Worm (Caenorhabditis elegans) whole organism, young adult: ENCODE measurements around the gene F33D4.4.

Experiments
- B0019.2 ChIP-seq: fragments of 200-800 bp; sonication (Bioruptor generic); conservative IDR thresholded peaks from 2 replicates; pipeline ENCODE4 v1.3.6; 2022; ENCODE audit warnings: missing genetic modification reagents, missing genetic modification characterization, missing compliant biosample characterization
- C06A6.2 ChIP-seq: fragments of 200-800 bp; sonication (Bioruptor generic); conservative IDR thresholded peaks from 2 replicates; pipeline ENCODE4 v1.3.6; 2022; ENCODE audit warnings: missing genetic modification characterization, missing compliant biosample characterization
- D2030.7 ChIP-seq: fragments of 200-800 bp; sonication (Bioruptor generic); IDR thresholded peaks from 2 replicates; pipeline ENCODE4 v1.3.6; 2022; ENCODE audit warnings: missing genetic modification reagents, missing genetic modification characterization, missing compliant biosample characterization
- F33H1.4 ChIP-seq: fragments of 200-800 bp; sonication (Bioruptor generic); IDR thresholded peaks from 2 replicates; pipeline ENCODE4 v1.3.6; 2022; ENCODE audit warnings: missing genetic modification reagents, missing genetic modification characterization, missing compliant biosample characterization
- F52B5.7 ChIP-seq: sonication (generic microtip); optimal IDR thresholded peaks from 2 replicates; lab custom pipeline; 2016; ENCODE audit warnings: mild to moderate bottlenecking, missing genetic modification characterization, missing compliant biosample characterization
- K12H6.12 ChIP-seq: fragments of 200-800 bp; sonication (Bioruptor generic); optimal IDR thresholded peaks from 2 replicates; lab custom pipeline; 2018; ENCODE audit warnings: mild to moderate bottlenecking, missing genetic modification characterization, missing compliant biosample characterization
- Y53F4B.3 ChIP-seq: fragments of 200-800 bp; sonication (Bioruptor generic); IDR thresholded peaks from 2 replicates; pipeline ENCODE4 v1.3.6; 2022; ENCODE audit warnings: missing genetic modification reagents, missing genetic modification characterization, missing compliant biosample characterization
- ZK185.1 ChIP-seq: sonication (generic microtip); optimal IDR thresholded peaks from 2 replicates; lab custom pipeline; 2016; ENCODE audit warnings: mild to moderate bottlenecking, missing genetic modification characterization, missing compliant biosample characterization; ENCODE audit not compliant: poor library complexity, severe bottlenecking
- aptf-2 ChIP-seq: fragments of 200-800 bp; sonication (Bioruptor generic); conservative IDR thresholded peaks from 2 replicates; pipeline ENCODE4 v1.3.6; 2022; ENCODE audit warnings: missing genetic modification reagents, missing genetic modification characterization, missing compliant biosample characterization
- aptf-3 ChIP-seq: fragments of 200-800 bp; sonication (Bioruptor generic); IDR thresholded peaks from 2 replicates; pipeline ENCODE4 v1.3.6; 2022; ENCODE audit warnings: missing genetic modification characterization, missing compliant biosample characterization
- attf-6 ChIP-seq: fragments of 200-800 bp; sonication (Bioruptor generic); IDR thresholded peaks from 2 replicates; pipeline ENCODE4 v1.3.6; 2022; ENCODE audit warnings: missing genetic modification reagents, missing genetic modification characterization, missing compliant biosample characterization
- bed-1 ChIP-seq: fragments of 200-800 bp; sonication (Bioruptor generic); IDR thresholded peaks from 2 replicates; pipeline ENCODE4 v1.3.6; 2022; ENCODE audit warnings: missing genetic modification reagents, missing genetic modification characterization, missing compliant biosample characterization
- bed-2 ChIP-seq: fragments of 200-800 bp; sonication (Bioruptor generic); IDR thresholded peaks from 2 replicates; pipeline ENCODE4 v1.3.6; 2022; ENCODE audit warnings: missing genetic modification reagents, missing genetic modification characterization, missing compliant biosample characterization
- ceh-40 ChIP-seq: fragments of 200-800 bp; sonication (Bioruptor generic); IDR thresholded peaks from 2 replicates; pipeline ENCODE4 v1.3.6; 2022; ENCODE audit warnings: missing genetic modification characterization, missing compliant biosample characterization
- chd-7 ChIP-seq: sonication (generic microtip); optimal IDR thresholded peaks from 2 replicates; lab custom pipeline; 2016; ENCODE audit warnings: mild to moderate bottlenecking, missing genetic modification characterization, moderate library complexity, missing compliant biosample characterization
- ekl-4 ChIP-seq: fragments of 200-800 bp; sonication (Bioruptor generic); IDR thresholded peaks from 2 replicates; pipeline ENCODE4 v1.3.6; 2022; ENCODE audit warnings: missing genetic modification reagents, missing genetic modification characterization, missing compliant biosample characterization
- ets-4 ChIP-seq: fragments of 200-800 bp; sonication (Bioruptor generic); optimal IDR thresholded peaks from 2 replicates; lab custom pipeline; 2018; ENCODE audit warnings: mild to moderate bottlenecking, missing genetic modification characterization, missing compliant biosample characterization
- fkh-3 ChIP-seq: sonication (generic microtip); optimal IDR thresholded peaks from 2 replicates; lab custom pipeline; 2016; ENCODE audit warnings: mild to moderate bottlenecking, missing genetic modification characterization, missing compliant biosample characterization
- hmg-20 ChIP-seq: fragments of 200-800 bp; sonication (Bioruptor generic); IDR thresholded peaks from 2 replicates; pipeline ENCODE4 v1.3.6; 2022; ENCODE audit warnings: missing genetic modification reagents, missing genetic modification characterization, missing compliant biosample characterization
- hrde-1 ChIP-seq: sonication (generic microtip); optimal IDR thresholded peaks from 2 replicates; lab custom pipeline; 2016; ENCODE audit warnings: missing genetic modification characterization, mild to moderate bottlenecking, missing compliant biosample characterization, moderate library complexity, missing genotype, missing genetic modification reagents, borderline replicate concordance
- lir-1 ChIP-seq: fragments of 200-800 bp; sonication (Bioruptor generic); conservative IDR thresholded peaks from 2 replicates; pipeline ENCODE4 v1.3.6; 2022; ENCODE audit warnings: missing genetic modification reagents, missing genetic modification characterization, missing compliant biosample characterization
- lsl-1 ChIP-seq: fragments of 200-800 bp; sonication (Bioruptor generic); optimal IDR thresholded peaks from 2 replicates; lab custom pipeline; 2018; ENCODE audit warnings: mild to moderate bottlenecking, missing genetic modification characterization, moderate library complexity, missing compliant biosample characterization
- madf-10 ChIP-seq: sonication (generic microtip); optimal IDR thresholded peaks from 2 replicates; lab custom pipeline; 2016; ENCODE audit warnings: mild to moderate bottlenecking, missing genetic modification characterization, missing compliant biosample characterization
- mel-28 ChIP-seq: sonication (generic microtip); optimal IDR thresholded peaks from 2 replicates; lab custom pipeline; 2016; ENCODE audit warnings: borderline replicate concordance, mild to moderate bottlenecking, missing genetic modification characterization, missing compliant biosample characterization
- mes-4 ChIP-seq: sonication (generic microtip); optimal IDR thresholded peaks from 2 replicates; lab custom pipeline; 2016; ENCODE audit warnings: missing genotype, missing genetic modification characterization, missing compliant biosample characterization
- mxl-1 ChIP-seq: sonication (generic microtip); optimal IDR thresholded peaks from 2 replicates; lab custom pipeline; 2016; ENCODE audit warnings: missing genetic modification characterization, missing compliant biosample characterization
- nfya-1 ChIP-seq: sonication (generic microtip); optimal IDR thresholded peaks from 2 replicates; lab custom pipeline; 2017; ENCODE audit warnings: antibody characterized with exemption, missing compliant biosample characterization, missing genetic modification characterization, borderline replicate concordance; ENCODE audit not compliant: insufficient read depth
- nhr-179 ChIP-seq: sonication (generic microtip); optimal IDR thresholded peaks from 2 replicates; lab custom pipeline; 2016; ENCODE audit warnings: mild to moderate bottlenecking, missing genetic modification characterization, missing compliant biosample characterization
- nhr-80 ChIP-seq: sonication (generic microtip); optimal IDR thresholded peaks from 2 replicates; lab custom pipeline; 2016; ENCODE audit warnings: missing genetic modification characterization, missing compliant biosample characterization
- pbrm-1 ChIP-seq: fragments of 200-800 bp; sonication (Bioruptor generic); IDR thresholded peaks from 2 replicates; pipeline ENCODE4 v1.3.6; 2022; ENCODE audit warnings: missing genetic modification reagents, missing genetic modification characterization, missing compliant biosample characterization
- snpc-1.3 ChIP-seq: sonication (generic microtip); optimal IDR thresholded peaks from 2 replicates; lab custom pipeline; 2017; ENCODE audit warnings: missing genetic modification characterization, mild to moderate bottlenecking, missing compliant biosample characterization, antibody characterized with exemption, moderate library complexity, missing genotype, missing genetic modification reagents; ENCODE audit not compliant: insufficient read depth
- snpc-3.4 ChIP-seq: sonication (generic microtip); optimal IDR thresholded peaks from 2 replicates; lab custom pipeline; 2017; ENCODE audit warnings: missing genetic modification characterization, mild to moderate bottlenecking, missing compliant biosample characterization, antibody characterized with exemption, moderate library complexity, missing genotype, missing genetic modification reagents
- tbp1 ChIP-seq: fragments of 200-800 bp; sonication (Bioruptor generic); optimal IDR thresholded peaks from 2 replicates; lab custom pipeline; 2018; ENCODE audit warnings: mild to moderate bottlenecking, missing genetic modification characterization, missing compliant biosample characterization
- tlf-1 ChIP-seq: fragments of 200-800 bp; sonication (Bioruptor generic); optimal IDR thresholded peaks from 2 replicates; lab custom pipeline; 2018; ENCODE audit warnings: mild to moderate bottlenecking, missing genetic modification characterization, missing compliant biosample characterization
- unc-62 ChIP-seq: fragments of 150-350 bp; optimal IDR thresholded peaks from 2 replicates; lab custom pipeline; 2014; ENCODE audit warnings: missing biosample characterization, missing genetic modification reagents, missing genetic modification characterization
- zfh-2 ChIP-seq: fragments of 200-800 bp; sonication (Bioruptor generic); conservative IDR thresholded peaks from 2 replicates; pipeline ENCODE4 v1.3.6; 2022; ENCODE audit warnings: missing genetic modification reagents, missing genetic modification characterization, missing compliant biosample characterization
- ztf-22 ChIP-seq: fragments of 200-800 bp; sonication (Bioruptor generic); optimal IDR thresholded peaks from 2 replicates; lab custom pipeline; 2018; ENCODE audit warnings: mild to moderate bottlenecking, missing genetic modification characterization, moderate library complexity, missing compliant biosample characterization
- ztf-25 ChIP-seq: fragments of 200-800 bp; sonication (Bioruptor generic); IDR thresholded peaks from 2 replicates; pipeline ENCODE4 v1.3.6; 2022; ENCODE audit warnings: missing genetic modification reagents, missing genetic modification characterization, missing compliant biosample characterization
- ztf-28 ChIP-seq: fragments of 200-800 bp; sonication (Bioruptor generic); IDR thresholded peaks from 2 replicates; pipeline ENCODE4 v1.3.6; 2022; ENCODE audit warnings: missing genetic modification reagents, missing genetic modification characterization, missing compliant biosample characterization

F33D4.4 gene

DNA sequence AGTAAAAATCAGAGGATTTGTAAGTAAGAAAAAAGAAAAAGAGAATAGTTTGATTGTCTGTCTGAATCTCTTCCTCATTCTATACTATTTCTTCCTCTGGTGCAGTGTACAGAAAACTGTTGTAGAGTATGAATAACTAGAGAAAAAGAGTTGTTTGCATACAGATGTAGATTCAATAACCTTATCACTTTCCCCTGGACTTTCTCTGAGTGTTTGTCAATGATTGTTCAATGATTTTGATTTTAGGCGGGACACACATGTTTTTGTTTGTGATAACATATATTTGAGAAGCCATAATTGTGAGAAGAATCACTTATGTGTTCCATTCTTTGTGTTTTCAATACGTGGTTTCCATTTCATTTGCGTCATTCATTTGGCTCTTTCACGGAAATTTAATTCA, 27.6 kb downstream of the F33D4.4 start:
- TF ChIP-seq F52B5.7 (tag; lab: Kevin White, UChicago), result no peak
- TF ChIP-seq nhr-80, result peak; percentile 61
- no peak for TF ChIP-seq ztf-25 (GFP tag; lab: Robert Waterston, UW)
- TF ChIP-seq mes-4 (tag; lab: Kevin White, UChicago), result no peak
- no peak for TF ChIP-seq attf-6 (GFP tag; lab: Robert Waterston, UW)

DNA sequence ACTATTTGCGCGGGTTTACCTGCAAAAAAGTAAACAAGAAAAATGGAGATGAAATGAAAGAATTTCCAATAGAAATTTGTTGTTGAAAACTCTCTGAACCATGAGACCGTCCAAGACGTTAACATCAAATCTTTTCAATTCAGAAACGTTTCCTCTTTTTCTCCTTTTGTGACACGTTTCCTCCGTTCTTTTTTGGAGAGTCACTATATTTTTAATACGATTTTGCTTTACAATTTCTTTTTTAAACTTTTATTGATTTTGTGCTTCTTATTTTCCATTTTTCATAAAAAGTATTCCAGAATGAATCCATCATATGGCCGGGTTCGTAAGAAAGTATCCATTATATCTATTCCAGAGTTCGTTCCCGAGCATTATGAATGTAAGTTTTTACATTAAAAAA, 31.8 kb downstream of the F33D4.4 start, which contains the start of gene itr-1:
Gene itr-1 (plus strand): TSS at position 301 of the 400 bp plus-strand sequence.
- TF ChIP-seq bed-1 (GFP tag; lab: Robert Waterston, UW) (no peak), nfya-1 (tag; lab: Kevin White, UChicago) (no peak)

DNA sequence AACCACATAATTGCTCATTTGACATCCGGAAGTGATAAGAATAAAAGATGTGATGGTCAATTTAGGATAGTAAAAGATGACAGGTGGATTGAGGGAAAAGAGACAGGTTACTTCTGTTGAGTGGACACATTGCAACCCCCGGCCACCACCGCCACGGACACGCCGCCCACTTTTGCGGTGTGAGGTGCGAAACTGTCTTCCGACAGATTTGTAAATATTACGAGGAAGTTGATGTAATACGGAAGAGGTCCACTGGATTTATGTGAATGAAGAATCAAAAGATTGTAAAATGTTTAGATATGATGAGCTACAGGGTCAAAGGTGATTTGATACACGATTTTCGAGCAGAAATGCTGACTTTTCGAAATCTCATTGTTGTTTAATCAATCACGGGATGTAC, 33.8 kb downstream of the F33D4.4 start, which contains the start of gene C08G9.2:
Gene C08G9.2 (minus strand): TSS at position 101 of the 400 bp plus-strand sequence.
- no peak for TF ChIP-seq tlf-1 (GFP tag; lab: Kevin White, UChicago)
- no peak for TF ChIP-seq ZK185.1
- no peak for TF ChIP-seq pbrm-1 (GFP tag; lab: Robert Waterston, UW)
- TF ChIP-seq snpc-1.3 (tag; lab: Kevin White, UChicago), result no peak
- no peak for TF ChIP-seq Y53F4B.3
- no peak for TF ChIP-seq K12H6.12
- TF ChIP-seq nhr-179 (tag; lab: Kevin White, UChicago), result no peak
- TF ChIP-seq ztf-22 (GFP tag; lab: Kevin White, UChicago), result no peak
- no peak for TF ChIP-seq bed-2 (GFP tag; lab: Robert Waterston, UW)
- TF ChIP-seq hmg-20, result no peak
- TF ChIP-seq B0019.2, result no peak
- no peak for TF ChIP-seq mxl-1 (tag; lab: Kevin White, UChicago)

DNA sequence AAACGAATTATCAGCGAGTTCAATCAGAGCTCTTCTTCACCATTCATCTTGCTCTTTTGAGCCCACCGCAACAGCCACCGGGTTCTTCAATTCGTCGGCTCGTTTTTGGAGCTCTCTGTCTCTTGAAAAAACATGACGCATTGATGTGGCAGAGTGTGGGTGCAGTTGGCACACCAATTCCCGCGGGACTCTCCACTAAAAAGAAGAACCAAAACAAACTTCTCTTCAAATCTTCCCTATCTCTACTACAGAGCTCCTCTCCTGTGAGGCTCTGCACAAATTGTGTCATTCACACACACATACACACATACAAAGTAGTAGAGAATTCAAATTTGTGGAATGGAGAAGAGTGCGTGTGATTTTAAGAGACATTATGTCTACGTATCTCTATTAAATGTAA, 43.7 kb downstream of the F33D4.4 start:
- TF ChIP-seq C06A6.2 (GFP tag; lab: Robert Waterston, UW) (no peak), unc-62 (no peak), F33H1.4 (GFP tag; lab: Robert Waterston, UW) (no peak), chd-7 (tag; lab: Kevin White, UChicago) (no peak)

DNA sequence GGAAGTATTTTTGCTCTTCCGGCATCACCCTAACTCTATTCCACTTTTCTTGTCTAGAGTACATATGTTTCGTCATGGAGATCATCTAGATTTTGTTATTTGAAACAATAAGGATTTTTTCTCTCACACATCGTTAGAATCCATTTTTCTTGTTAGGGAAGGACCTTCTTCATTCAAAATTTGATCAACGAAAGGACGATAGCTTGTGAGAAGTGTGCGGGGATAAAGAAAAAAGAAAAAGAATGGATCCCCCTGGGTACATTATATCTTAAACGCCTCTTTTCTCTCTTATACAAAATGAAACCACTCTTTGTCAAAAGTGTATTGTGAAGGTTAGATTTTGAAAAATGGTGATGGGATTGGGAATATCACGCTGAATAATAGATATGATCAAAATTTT, 45.1 kb downstream of the F33D4.4 start:
- no peak for TF ChIP-seq ztf-28 (GFP tag; lab: Robert Waterston, UW)
- no peak for TF ChIP-seq lir-1 (GFP tag; lab: Robert Waterston, UW)
- no peak for TF ChIP-seq ekl-4 (GFP tag; lab: Robert Waterston, UW)
- TF ChIP-seq zfh-2 (GFP tag; lab: Robert Waterston, UW), result no peak
- no peak for TF ChIP-seq attf-6 (GFP tag; lab: Robert Waterston, UW)
- no peak for TF ChIP-seq ceh-40 (GFP tag; lab: Robert Waterston, UW)
- no peak for TF ChIP-seq mel-28 (tag; lab: Kevin White, UChicago)
- no peak for TF ChIP-seq K12H6.12
- no peak for TF ChIP-seq snpc-3.4 (tag; lab: Kevin White, UChicago)
- no peak for TF ChIP-seq hrde-1
- no peak for TF ChIP-seq madf-10 (tag; lab: Kevin White, UChicago)
- no peak for TF ChIP-seq ets-4 (GFP tag; lab: Kevin White, UChicago)
- no peak for TF ChIP-seq tbp1 (GFP tag; lab: Kevin White, UChicago)
- no peak for TF ChIP-seq aptf-2 (GFP tag; lab: Robert Waterston, UW)
- TF ChIP-seq D2030.7 (GFP tag; lab: Robert Waterston, UW), result no peak
- TF ChIP-seq fkh-3 (tag; lab: Kevin White, UChicago), result no peak
- no peak for TF ChIP-seq lsl-1
- TF ChIP-seq aptf-3 (GFP tag; lab: Robert Waterston, UW), result no peak
